Worm (Caenorhabditis elegans): Measurements from ENCODE around the gene Y22F5A.11.

Gene Y22F5A.11

ce11 chrV:10247673-10248239 lies 27.7 kb downstream of the Y22F5A.11 start:
- TF ChIP-seq ceh-13 (GFP tag; optimal IDR thresholded peaks at IDR 0.05) (no peak), B0310.2 (tag; optimal IDR thresholded peaks at IDR 0.05) (no peak), F13C5.2 (tag; optimal IDR thresholded peaks at IDR 0.05) (no peak), ceh-36 (tag; optimal IDR thresholded peaks at IDR 0.05) (no peak), flt-1 (GFP tag; IDR thresholded peaks at IDR 0.05) (no peak), pes-1 (GFP tag; IDR thresholded peaks at IDR 0.05) (no peak), aly-1 (tag; optimal IDR thresholded peaks at IDR 0.05) (no peak), ets-7 (tag; optimal IDR thresholded peaks at IDR 0.05) (no peak), sea-1 (GFP tag; conservative IDR thresholded peaks at IDR 0.05) (no peak), tbx-11 (GFP tag; IDR thresholded peaks at IDR 0.05) (no peak), ama-1 (optimal IDR thresholded peaks at IDR 0.05) (no peak), hmbx-1 (tag; optimal IDR thresholded peaks at IDR 0.05) (no peak), tbx-37 (GFP tag; conservative IDR thresholded peaks at IDR 0.05) (no peak)

- TF ChIP-seq hmbx-1 (tag; optimal IDR thresholded peaks at IDR 0.05) (no peak), tbx-11 (GFP tag; IDR thresholded peaks at IDR 0.05) (no peak)
Measured at ce11 chrV:10246967-10247366, 28.5 kb downstream of the Y22F5A.11 start.

- no peak for TF ChIP-seq hnd-1 (tag; optimal IDR thresholded peaks at IDR 0.05)
- TF ChIP-seq tra-4 (tag; optimal IDR thresholded peaks at IDR 0.05), result no peak
Measured at ce11 chrV:10246443-10246885, 29.0 kb downstream of the Y22F5A.11 start.

- TF ChIP-seq hmg-4 (GFP tag; optimal IDR thresholded peaks at IDR 0.05) (no peak), aly-1 (tag; optimal IDR thresholded peaks at IDR 0.05) (no peak), tra-4 (tag; optimal IDR thresholded peaks at IDR 0.05) (no peak), tbx-11 (GFP tag; IDR thresholded peaks at IDR 0.05) (no peak)
Measured at ce11 chrV:10245615-10246014, 29.8 kb downstream of the Y22F5A.11 start.

DNA sequence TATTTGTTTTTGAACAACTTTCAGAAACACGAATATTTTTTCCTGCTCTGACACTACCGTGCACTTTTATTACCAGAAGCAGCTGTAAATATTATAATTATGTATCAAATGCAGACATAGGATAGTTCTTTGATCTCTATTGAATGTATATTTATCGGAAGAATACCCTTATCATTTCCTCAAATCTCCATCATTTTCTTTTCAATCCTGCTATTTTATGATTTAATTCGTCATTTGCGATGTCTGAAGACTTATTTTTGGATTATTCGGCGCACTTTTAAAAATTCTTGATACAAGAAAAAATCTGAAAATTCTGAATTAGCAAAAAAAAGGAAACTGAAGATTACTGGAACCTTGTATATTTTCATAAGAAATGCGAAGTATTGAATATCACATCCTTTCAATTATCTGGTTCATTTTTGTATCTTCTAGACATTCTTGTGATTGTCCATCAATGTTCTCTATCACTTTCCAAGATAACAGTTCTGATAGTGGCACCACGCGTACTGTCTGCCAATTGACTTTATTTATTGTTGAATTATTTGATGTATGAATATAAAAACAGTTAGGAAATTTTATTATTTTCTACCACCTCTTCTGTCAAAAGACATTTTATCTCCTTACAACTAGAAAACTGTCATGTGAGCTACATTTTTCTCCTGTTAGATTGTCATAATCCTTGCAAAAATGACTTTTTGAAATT lies 31.3 kb downstream of the Y22F5A.11 start:
- TF ChIP-seq ets-7 (tag; optimal IDR thresholded peaks at IDR 0.05), result no peak
- TF ChIP-seq ceh-13 (GFP tag; optimal IDR thresholded peaks at IDR 0.05), result no peak
- no peak for TF ChIP-seq sea-1 (GFP tag; conservative IDR thresholded peaks at IDR 0.05)
- no peak for TF ChIP-seq hnd-1 (tag; optimal IDR thresholded peaks at IDR 0.05)
- TF ChIP-seq scrt-1 (GFP tag; IDR thresholded peaks at IDR 0.05), result no peak
- TF ChIP-seq tra-4 (tag; optimal IDR thresholded peaks at IDR 0.05), result no peak
- no peak for TF ChIP-seq tbx-37 (GFP tag; conservative IDR thresholded peaks at IDR 0.05)
- TF ChIP-seq pes-1 (GFP tag; IDR thresholded peaks at IDR 0.05), result no peak
- TF ChIP-seq F13C5.2 (tag; optimal IDR thresholded peaks at IDR 0.05), result no peak
- no peak for TF ChIP-seq ama-1 (optimal IDR thresholded peaks at IDR 0.05)
- no peak for TF ChIP-seq hmg-4 (GFP tag; optimal IDR thresholded peaks at IDR 0.05)
- no peak for TF ChIP-seq ceh-36 (tag; optimal IDR thresholded peaks at IDR 0.05)

ce11 chrV:10243105-10243504 lies 32.3 kb downstream of the Y22F5A.11 start, which contains the start of gene C12D8.9:
Gene C12D8.9, minus strand, starts transcription at chrV:10243205.
- TF ChIP-seq pes-1 (GFP tag; IDR thresholded peaks at IDR 0.05) (no peak), scrt-1 (GFP tag; IDR thresholded peaks at IDR 0.05) (no peak), ets-7 (tag; optimal IDR thresholded peaks at IDR 0.05) (no peak), tbx-11 (GFP tag; IDR thresholded peaks at IDR 0.05) (no peak), ceh-13 (GFP tag; optimal IDR thresholded peaks at IDR 0.05) (no peak), sea-1 (GFP tag; conservative IDR thresholded peaks at IDR 0.05) (no peak), B0310.2 (tag; optimal IDR thresholded peaks at IDR 0.05) (no peak), hmbx-1 (tag; optimal IDR thresholded peaks at IDR 0.05) (no peak), aly-1 (tag; optimal IDR thresholded peaks at IDR 0.05) (no peak), hmg-4 (GFP tag; optimal IDR thresholded peaks at IDR 0.05) (no peak), ceh-36 (tag; optimal IDR thresholded peaks at IDR 0.05) (no peak)

DNA sequence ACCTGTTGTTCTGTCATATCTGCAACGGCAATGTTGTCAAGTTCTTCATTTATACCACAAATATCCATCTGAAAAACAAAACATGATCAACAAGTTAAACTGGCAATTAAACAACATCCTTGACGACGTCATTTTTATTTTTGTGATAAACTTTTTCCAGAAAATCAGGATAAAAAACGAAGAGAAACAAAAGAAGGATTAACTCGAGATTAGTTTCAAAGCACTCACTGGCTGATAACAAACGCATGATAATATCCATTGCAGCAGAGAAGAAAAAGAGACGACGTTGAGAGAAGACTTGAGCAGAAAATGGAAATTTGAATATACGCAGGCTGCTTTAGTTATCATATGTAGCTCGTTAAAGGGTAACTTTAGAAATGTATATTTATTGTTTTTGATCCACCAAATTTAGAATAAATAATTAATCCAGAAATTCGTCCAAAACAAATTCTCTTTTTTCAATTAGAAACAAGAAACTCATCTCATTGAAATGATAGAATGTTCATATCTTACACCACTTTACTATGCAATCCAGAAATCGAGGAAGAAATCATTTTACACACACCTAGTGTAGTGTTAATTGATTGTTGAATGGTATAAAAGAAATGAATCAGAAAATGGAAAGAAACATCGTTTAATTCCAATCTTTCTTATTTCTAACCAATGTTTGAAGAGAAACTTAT lies 34.2 kb downstream of the Y22F5A.11 start, which contains the start of the genes C12D8.21 and col-148:
C12D8.21 (minus strand) TSS at position 68 of the 683 bp plus-strand sequence.
col-148 (plus strand) TSS at position 633 of the 683 bp plus-strand sequence.
- TF ChIP-seq hnd-1 (tag; optimal IDR thresholded peaks at IDR 0.05) (no peak), tbx-37 (GFP tag; conservative IDR thresholded peaks at IDR 0.05) (no peak), scrt-1 (GFP tag; IDR thresholded peaks at IDR 0.05) (no peak), tbx-11 (GFP tag; IDR thresholded peaks at IDR 0.05) (no peak), hmg-4 (GFP tag; optimal IDR thresholded peaks at IDR 0.05) (no peak), ets-7 (tag; optimal IDR thresholded peaks at IDR 0.05) (no peak), pes-1 (GFP tag; IDR thresholded peaks at IDR 0.05) (no peak), aly-1 (tag; optimal IDR thresholded peaks at IDR 0.05) (no peak), ama-1 (optimal IDR thresholded peaks at IDR 0.05) (no peak), hmbx-1 (tag; optimal IDR thresholded peaks at IDR 0.05) (no peak)

- TF ChIP-seq ama-1 (optimal IDR thresholded peaks at IDR 0.05), result no peak
- TF ChIP-seq ets-7 (tag; optimal IDR thresholded peaks at IDR 0.05), result no peak
- TF ChIP-seq aly-1 (tag; optimal IDR thresholded peaks at IDR 0.05), result no peak
- TF ChIP-seq hnd-1 (tag; optimal IDR thresholded peaks at IDR 0.05), result no peak
- TF ChIP-seq ceh-36 (tag; optimal IDR thresholded peaks at IDR 0.05), result no peak
- no peak for TF ChIP-seq tbx-37 (GFP tag; conservative IDR thresholded peaks at IDR 0.05)
- TF ChIP-seq ceh-13 (GFP tag; optimal IDR thresholded peaks at IDR 0.05), result no peak
- no peak for TF ChIP-seq B0310.2 (tag; optimal IDR thresholded peaks at IDR 0.05)
Measured at ce11 chrV:10239861-10240260, 35.6 kb downstream of the Y22F5A.11 start, which contains the start of gene fipr-8. Gene fipr-8, minus strand, starts transcription at chrV:10239961.
